Worm (Caenorhabditis elegans): ENCODE measurements around the gene zip-1.

- TF ChIP-seq dao-5 (tag; optimal IDR thresholded peaks at IDR 0.05) (no peak), W03F9.2 (tag; optimal IDR thresholded peaks at IDR 0.05) (no peak)
These were observed 54.6 kb downstream of the zip-1 start for ce11 chrIII:12388106-12388505.
